Worm (Caenorhabditis elegans) whole organism, late embryonic: ENCODE measurements around the gene grl-18.

ENCODE experiments used
- C38D4.7 ChIP-seq: fragments of 200-800 bp; sonication (Bioruptor generic); optimal IDR thresholded peaks from 2 replicates; lab custom pipeline; 2018; ENCODE audit warnings: mild to moderate bottlenecking, missing genetic modification characterization, moderate library complexity, missing compliant biosample characterization
- T23F11.4 ChIP-seq: fragments of 200-800 bp; sonication (Bioruptor generic); optimal IDR thresholded peaks from 2 replicates; lab custom pipeline; 2018; ENCODE audit warnings: mild to moderate bottlenecking, missing genetic modification characterization, missing compliant biosample characterization
- ama-1 ChIP-seq: fragments of 150-350 bp; optimal IDR thresholded peaks from 2 replicates; lab custom pipeline; 2014
- elt-2 ChIP-seq: sonication (generic microtip); optimal IDR thresholded peaks from 2 replicates; lab custom pipeline; 2016; ENCODE audit warnings: missing genetic modification reagents, missing genetic modification characterization, missing compliant biosample characterization
- elt-4 ChIP-seq: sonication (generic microtip); optimal IDR thresholded peaks from 2 replicates; lab custom pipeline; 2016; ENCODE audit warnings: missing genetic modification characterization, missing compliant biosample characterization
- fax-1 ChIP-seq: sonication (generic microtip); optimal IDR thresholded peaks from 2 replicates; lab custom pipeline; 2016; ENCODE audit warnings: missing genotype, missing genetic modification characterization, missing compliant biosample characterization
- nhr-11 ChIP-seq: fragments of 150-350 bp; optimal IDR thresholded peaks from 2 replicates; lab custom pipeline; 2014; ENCODE audit warnings: missing biosample characterization, missing genetic modification characterization
- pag-3 ChIP-seq: sonication (generic microtip); optimal IDR thresholded peaks from 2 replicates; lab custom pipeline; 2016; ENCODE audit warnings: missing compliant biosample characterization, missing genetic modification characterization, borderline replicate concordance
- pha-4 ChIP-seq: fragments of 150-350 bp; optimal IDR thresholded peaks from 2 replicates; lab custom pipeline; 2018; ENCODE audit warnings: missing biosample characterization, missing genetic modification reagents, missing genetic modification characterization
- rnt-1 ChIP-seq: sonication (generic microtip); optimal IDR thresholded peaks from 2 replicates; lab custom pipeline; 2016; ENCODE audit warnings: missing genetic modification characterization, missing compliant biosample characterization

ce11 chrV:5513630-5514378, 25.1 kb upstream of the grl-18 start, which contains the start of the genes hpo-15 and mms-19:
- no peak for TF ChIP-seq nhr-11
- TF ChIP-seq elt-2 (tag; lab: Kevin White, UChicago) = no peak
- TF ChIP-seq C38D4.7 (GFP tag; lab: Kevin White, UChicago) = no peak
- no peak for TF ChIP-seq ama-1 (lab: Kevin White, UChicago)
- no peak for TF ChIP-seq T23F11.4 (GFP tag; lab: Kevin White, UChicago)
- TF ChIP-seq fax-1 (tag; lab: Kevin White, UChicago) = no peak
- TF ChIP-seq rnt-1 (tag; lab: Kevin White, UChicago) = no peak
- no peak for TF ChIP-seq pha-4 (tag; lab: Kevin White, UChicago)
- no peak for TF ChIP-seq pag-3 (tag; lab: Kevin White, UChicago)
- no peak for TF ChIP-seq elt-4 (tag; lab: Kevin White, UChicago)
